4 worm cellular contexts compared by ENCODE assay signal in genomic region chrX:4862062-4862461, ce11.
TF ChIP-seq lines count a peak whose summit lies in the region.

No protein-coding gene starts in this region.

TF ChIP-seq in whole organism, L2 larva, 48 proteins besides CTCF, POLR2A, EP300 and RAD21:
- TF ChIP-seq fos-1 (tag; optimal IDR thresholded peaks at IDR 0.05; lab: Kevin White, UChicago) (peak; percentile 37), mbf-1 (tag; optimal IDR thresholded peaks at IDR 0.05; lab: Kevin White, UChicago) (no peak)

TF ChIP-seq in whole organism, L3 larva, 47 proteins besides CTCF, POLR2A, EP300 and RAD21:
- no peak for TF ChIP-seq nfya-1 (tag; optimal IDR thresholded peaks at IDR 0.05; lab: Kevin White, UChicago; ENCODE audit: insufficient read depth)
- TF ChIP-seq pqm-1 (tag; optimal IDR thresholded peaks at IDR 0.05; lab: Kevin White, UChicago), result peak; percentile 27
- peak; percentile 59 for TF ChIP-seq elt-2 (tag; optimal IDR thresholded peaks at IDR 0.05; lab: Kevin White, UChicago)

TF ChIP-seq in whole organism, L4 larva, 104 proteins besides CTCF, POLR2A, EP300 and RAD21:
- TF ChIP-seq daf-16 (GFP tag; optimal IDR thresholded peaks at IDR 0.05; lab: Kevin White, UChicago) (no peak), daf-16 (tag; optimal IDR thresholded peaks at IDR 0.05; lab: Kevin White, UChicago) (peak; percentile 90), rbr-2 (tag; optimal IDR thresholded peaks at IDR 0.05; lab: Kevin White, UChicago) (no peak), gei-8 (GFP tag; optimal IDR thresholded peaks at IDR 0.05; lab: Kevin White, UChicago) (no peak), dve-1 (tag; optimal IDR thresholded peaks at IDR 0.05; lab: Kevin White, UChicago; ENCODE audit: insufficient read depth) (peak; percentile 36), nhr-28 (tag; optimal IDR thresholded peaks at IDR 0.05; lab: Kevin White, UChicago) (peak; percentile 79), dmd-6 (GFP tag; IDR thresholded peaks at IDR 0.05; lab: Robert Waterston, UW) (peak; percentile 37; the same call in 1 of the 2 replicates), pqm-1 (tag; optimal IDR thresholded peaks at IDR 0.05; lab: Kevin White, UChicago) (peak; percentile 48), php-3 (GFP tag; IDR thresholded peaks at IDR 0.05; lab: Robert Waterston, UW) (0 out of 2 replicates have a peak, but pooled peaks have one; percentile 64), hlh-11 (tag; optimal IDR thresholded peaks at IDR 0.05; lab: Kevin White, UChicago) (peak; percentile 7)

TF ChIP-seq in whole organism, young adult, 124 proteins besides CTCF, POLR2A, EP300 and RAD21:
- TF ChIP-seq nhr-80 (tag; optimal IDR thresholded peaks at IDR 0.05; lab: Kevin White, UChicago), result peak; percentile 83
- no peak for TF ChIP-seq ceh-91 (GFP tag; IDR thresholded peaks at IDR 0.05; lab: Robert Waterston, UW)
- no peak for TF ChIP-seq ceh-100 (GFP tag; IDR thresholded peaks at IDR 0.05; lab: Robert Waterston, UW)
- TF ChIP-seq efl-1 (GFP tag; optimal IDR thresholded peaks at IDR 0.05; lab: Kevin White, UChicago), result no peak
- TF ChIP-seq let-607 (tag; optimal IDR thresholded peaks at IDR 0.05; lab: Kevin White, UChicago), result peak in 1 of 2 experiments; percentile 82
- TF ChIP-seq ccch-3 (GFP tag; optimal IDR thresholded peaks at IDR 0.05; lab: Kevin White, UChicago), result no peak
